Worm (Caenorhabditis elegans): ENCODE data around the gene ttn-1.
A peak's percentile ranks its signal among the peaks of the same experiment; 100 is the strongest.

Gene ttn-1

DNA sequence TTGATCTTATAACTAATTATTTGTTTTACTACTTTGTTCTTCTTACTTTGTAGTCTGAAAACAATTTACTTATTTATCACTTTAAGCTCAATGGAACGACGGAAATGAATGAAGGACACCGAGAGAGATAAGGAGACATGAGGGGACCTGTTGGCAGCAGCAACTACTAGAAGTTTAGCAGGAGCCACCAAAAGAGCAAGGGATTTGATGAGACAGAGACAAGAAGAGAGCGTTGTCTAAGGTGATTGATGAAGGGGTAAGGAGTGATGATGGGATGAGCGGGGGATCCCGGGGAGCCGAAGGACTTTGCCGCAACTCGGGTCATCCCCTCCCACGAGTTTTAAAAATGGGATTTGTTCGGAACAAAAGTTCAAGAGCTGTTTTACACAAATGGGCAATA is at the start of gene ttn-1:
Gene ttn-1 (minus strand): TSS at position 60 of the 400 bp plus-strand sequence.
- TF ChIP-seq ets-7 (tag; optimal IDR thresholded peaks at IDR 0.05) (no peak), ama-1 (optimal IDR thresholded peaks at IDR 0.05) (no peak), sea-1 (GFP tag; conservative IDR thresholded peaks at IDR 0.05) (no peak), B0310.2 (tag; optimal IDR thresholded peaks at IDR 0.05) (no peak), tra-4 (tag; optimal IDR thresholded peaks at IDR 0.05) (no peak), ceh-36 (tag; optimal IDR thresholded peaks at IDR 0.05) (no peak), hmbx-1 (tag; optimal IDR thresholded peaks at IDR 0.05) (no peak), scrt-1 (GFP tag; IDR thresholded peaks at IDR 0.05) (no peak), pes-1 (GFP tag; IDR thresholded peaks at IDR 0.05) (no peak), tbx-37 (GFP tag; conservative IDR thresholded peaks at IDR 0.05) (no peak), flt-1 (GFP tag; IDR thresholded peaks at IDR 0.05) (no peak), ceh-13 (GFP tag; optimal IDR thresholded peaks at IDR 0.05) (no peak)

DNA sequence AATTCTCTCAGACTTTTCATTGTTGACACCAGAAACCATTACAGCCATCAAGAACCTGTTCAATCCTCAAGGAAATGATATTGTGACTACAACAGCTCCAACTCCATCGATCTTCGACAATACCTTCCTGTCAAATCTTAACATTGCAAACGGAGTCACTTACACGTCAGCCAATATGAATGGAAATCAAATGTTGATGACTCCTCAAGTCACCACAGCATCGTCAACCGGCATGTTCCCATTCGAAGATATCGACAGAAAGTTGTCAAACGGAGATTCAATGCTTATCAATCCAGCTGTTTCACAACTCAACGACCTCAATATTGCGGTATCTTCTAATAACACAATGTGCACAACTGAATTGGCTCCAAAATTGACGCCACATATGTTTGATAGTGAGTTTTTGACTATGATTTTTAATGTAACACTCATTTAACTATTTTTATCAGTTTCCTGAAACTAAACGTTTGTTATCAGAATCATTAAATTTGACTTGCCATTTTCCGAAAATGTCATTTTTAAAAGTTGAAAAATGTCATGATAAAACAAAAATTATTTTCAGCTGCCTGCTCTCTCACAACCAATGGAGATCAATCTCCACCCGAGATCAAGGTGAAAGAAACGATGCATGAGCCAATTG is 48.6 kb upstream of the ttn-1 start:
- TF ChIP-seq tbx-11 (GFP tag; IDR thresholded peaks at IDR 0.05) = no peak
- no peak for TF ChIP-seq B0310.2 (tag; optimal IDR thresholded peaks at IDR 0.05)
- no peak for TF ChIP-seq flt-1 (GFP tag; IDR thresholded peaks at IDR 0.05)
- TF ChIP-seq scrt-1 (GFP tag; IDR thresholded peaks at IDR 0.05) = no peak
- TF ChIP-seq tbx-37 (GFP tag; conservative IDR thresholded peaks at IDR 0.05) = no peak
- TF ChIP-seq pes-1 (GFP tag; IDR thresholded peaks at IDR 0.05) = no peak
- TF ChIP-seq F13C5.2 (tag; optimal IDR thresholded peaks at IDR 0.05) = no peak
- no peak for TF ChIP-seq tra-4 (tag; optimal IDR thresholded peaks at IDR 0.05)
- TF ChIP-seq hnd-1 (tag; optimal IDR thresholded peaks at IDR 0.05) = no peak
- no peak for TF ChIP-seq ceh-36 (tag; optimal IDR thresholded peaks at IDR 0.05)

DNA sequence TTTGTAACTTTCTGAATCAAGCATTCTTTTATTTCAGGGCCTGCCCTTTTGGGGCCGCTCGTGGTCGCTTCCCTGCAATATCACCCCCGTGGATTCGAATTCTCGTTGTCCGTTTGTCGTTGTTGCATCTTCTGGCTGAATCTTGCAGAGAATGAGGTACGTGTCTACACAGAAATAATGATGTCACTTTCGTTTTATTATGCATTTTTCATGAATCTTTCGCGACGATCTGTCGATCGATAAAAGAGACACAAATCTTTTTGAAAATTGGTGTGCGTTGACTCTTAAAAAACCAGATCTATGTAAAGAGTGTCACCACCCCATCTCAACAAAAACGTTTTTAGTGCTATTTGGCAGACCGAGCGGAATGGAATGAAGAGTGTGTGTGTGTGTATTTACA is 46.7 kb upstream of the ttn-1 start:
- TF ChIP-seq tbx-37 (GFP tag; conservative IDR thresholded peaks at IDR 0.05) = no peak
- TF ChIP-seq flt-1 (GFP tag; IDR thresholded peaks at IDR 0.05) = no peak
- no peak for TF ChIP-seq hnd-1 (tag; optimal IDR thresholded peaks at IDR 0.05)
- TF ChIP-seq tra-4 (tag; optimal IDR thresholded peaks at IDR 0.05) = no peak
- no peak for TF ChIP-seq pes-1 (GFP tag; IDR thresholded peaks at IDR 0.05)
- no peak for TF ChIP-seq hmbx-1 (tag; optimal IDR thresholded peaks at IDR 0.05)
- TF ChIP-seq ceh-36 (tag; optimal IDR thresholded peaks at IDR 0.05) = no peak
- TF ChIP-seq F13C5.2 (tag; optimal IDR thresholded peaks at IDR 0.05) = no peak
- TF ChIP-seq B0310.2 (tag; optimal IDR thresholded peaks at IDR 0.05) = no peak
- TF ChIP-seq sea-1 (GFP tag; conservative IDR thresholded peaks at IDR 0.05) = no peak
- no peak for TF ChIP-seq ceh-13 (GFP tag; optimal IDR thresholded peaks at IDR 0.05)
- TF ChIP-seq aly-1 (tag; optimal IDR thresholded peaks at IDR 0.05) = no peak
- TF ChIP-seq scrt-1 (GFP tag; IDR thresholded peaks at IDR 0.05) = no peak
- no peak for TF ChIP-seq ets-7 (tag; optimal IDR thresholded peaks at IDR 0.05)

DNA sequence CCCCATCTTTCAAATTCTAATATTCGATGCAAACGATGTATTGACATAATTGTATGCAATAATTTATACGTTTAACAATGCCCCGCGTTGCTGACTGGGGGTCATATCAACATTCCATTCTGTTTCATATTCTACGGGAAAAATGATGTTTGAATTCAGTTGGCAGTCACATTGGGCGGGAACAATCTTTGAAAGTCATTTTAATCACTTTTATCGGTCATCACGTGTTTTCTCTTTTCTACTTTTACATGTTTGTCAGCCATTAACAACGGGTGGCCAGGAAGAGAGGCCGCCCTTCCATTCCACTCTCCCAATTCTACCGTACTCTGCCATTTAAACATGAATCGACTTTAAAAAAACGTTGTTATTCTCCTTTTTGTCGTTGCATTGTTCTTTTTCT is 46.3 kb upstream of the ttn-1 start:
- no peak for TF ChIP-seq ets-7 (tag; optimal IDR thresholded peaks at IDR 0.05)
- TF ChIP-seq ceh-13 (GFP tag; optimal IDR thresholded peaks at IDR 0.05) = no peak
- no peak for TF ChIP-seq B0310.2 (tag; optimal IDR thresholded peaks at IDR 0.05)
- TF ChIP-seq hnd-1 (tag; optimal IDR thresholded peaks at IDR 0.05) = no peak
- TF ChIP-seq sea-1 (GFP tag; conservative IDR thresholded peaks at IDR 0.05) = no peak
- no peak for TF ChIP-seq ceh-36 (tag; optimal IDR thresholded peaks at IDR 0.05)
- TF ChIP-seq tbx-11 (GFP tag; IDR thresholded peaks at IDR 0.05) = no peak
- TF ChIP-seq flt-1 (GFP tag; IDR thresholded peaks at IDR 0.05) = no peak
- no peak for TF ChIP-seq aly-1 (tag; optimal IDR thresholded peaks at IDR 0.05)

DNA sequence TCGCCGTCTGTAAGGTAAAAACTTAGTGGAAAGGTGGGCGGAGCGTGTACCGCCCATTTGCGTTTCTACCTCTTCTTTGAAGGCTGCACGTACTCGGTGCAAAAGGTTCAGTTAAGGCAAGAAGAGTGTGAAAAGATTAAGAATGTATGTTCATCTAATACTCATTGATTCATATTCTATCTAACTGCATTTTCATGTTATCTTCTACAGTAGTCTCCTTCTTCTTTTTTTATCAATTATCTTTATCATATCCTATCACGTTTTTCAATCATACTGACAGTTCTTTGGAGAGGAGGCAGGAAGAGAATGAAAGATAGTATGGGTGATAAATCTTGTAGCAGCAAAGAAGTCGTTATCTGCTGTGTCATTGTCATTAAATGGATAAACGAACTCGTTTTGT is 45.0 kb upstream of the ttn-1 start:
- TF ChIP-seq ceh-36 (tag; optimal IDR thresholded peaks at IDR 0.05) (no peak), tbx-37 (GFP tag; conservative IDR thresholded peaks at IDR 0.05) (no peak), aly-1 (tag; optimal IDR thresholded peaks at IDR 0.05) (no peak), ama-1 (optimal IDR thresholded peaks at IDR 0.05) (no peak), tbx-11 (GFP tag; IDR thresholded peaks at IDR 0.05) (no peak), tra-4 (tag; optimal IDR thresholded peaks at IDR 0.05) (no peak), sea-1 (GFP tag; conservative IDR thresholded peaks at IDR 0.05) (no peak), hnd-1 (tag; optimal IDR thresholded peaks at IDR 0.05) (no peak), scrt-1 (GFP tag; IDR thresholded peaks at IDR 0.05) (no peak), ceh-13 (GFP tag; optimal IDR thresholded peaks at IDR 0.05) (no peak), hmbx-1 (tag; optimal IDR thresholded peaks at IDR 0.05) (no peak), B0310.2 (tag; optimal IDR thresholded peaks at IDR 0.05) (no peak), pes-1 (GFP tag; IDR thresholded peaks at IDR 0.05) (no peak), F13C5.2 (tag; optimal IDR thresholded peaks at IDR 0.05) (no peak), flt-1 (GFP tag; IDR thresholded peaks at IDR 0.05) (no peak), ets-7 (tag; optimal IDR thresholded peaks at IDR 0.05) (no peak)

ce11 chrV:6246454-6246981 is 44.1 kb upstream of the ttn-1 start, which contains the start of gene dmd-7:
Gene dmd-7 (plus strand): TSS chrV:6246931.
- TF ChIP-seq ama-1 (optimal IDR thresholded peaks at IDR 0.05) = no peak
- 0 out of 2 replicates have a peak, but pooled peaks have one; percentile 33 for TF ChIP-seq flt-1 (GFP tag; IDR thresholded peaks at IDR 0.05)
- peak; percentile 25 for TF ChIP-seq F13C5.2 (tag; optimal IDR thresholded peaks at IDR 0.05)

DNA sequence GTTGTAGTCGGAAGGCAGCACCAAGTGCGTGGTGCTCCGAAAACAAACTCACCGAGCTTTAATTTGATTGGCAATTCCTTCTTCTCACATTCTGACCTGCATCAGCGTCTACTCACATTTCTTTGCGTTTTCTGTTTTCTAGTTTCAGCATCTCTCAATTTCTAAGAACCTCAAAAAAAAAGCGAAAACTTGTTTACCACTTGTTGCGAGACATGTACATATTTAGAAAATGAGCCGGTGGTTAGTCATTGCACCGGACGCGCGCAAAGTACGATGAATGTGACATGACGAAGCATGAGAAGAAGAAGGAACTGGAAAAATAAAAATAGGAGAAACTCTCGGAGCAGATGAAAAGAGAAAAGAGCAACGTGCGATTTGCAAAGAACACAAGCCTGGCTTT is 42.2 kb upstream of the ttn-1 start:
- TF ChIP-seq ceh-13 (GFP tag; optimal IDR thresholded peaks at IDR 0.05) = no peak
- TF ChIP-seq pes-1 (GFP tag; IDR thresholded peaks at IDR 0.05) = no peak
- TF ChIP-seq ama-1 (optimal IDR thresholded peaks at IDR 0.05) = no peak
- no peak for TF ChIP-seq ets-7 (tag; optimal IDR thresholded peaks at IDR 0.05)
- no peak for TF ChIP-seq flt-1 (GFP tag; IDR thresholded peaks at IDR 0.05)
- TF ChIP-seq sea-1 (GFP tag; conservative IDR thresholded peaks at IDR 0.05) = no peak
- no peak for TF ChIP-seq aly-1 (tag; optimal IDR thresholded peaks at IDR 0.05)
- TF ChIP-seq F13C5.2 (tag; optimal IDR thresholded peaks at IDR 0.05) = no peak
- TF ChIP-seq tra-4 (tag; optimal IDR thresholded peaks at IDR 0.05) = no peak
- TF ChIP-seq scrt-1 (GFP tag; IDR thresholded peaks at IDR 0.05) = no peak
- TF ChIP-seq hmg-4 (GFP tag; optimal IDR thresholded peaks at IDR 0.05) = no peak
- TF ChIP-seq hnd-1 (tag; optimal IDR thresholded peaks at IDR 0.05) = no peak
- no peak for TF ChIP-seq tbx-11 (GFP tag; IDR thresholded peaks at IDR 0.05)

Measured in whole organism, early embryonic.